Worm (Caenorhabditis elegans): ENCODE data around the gene Y17D7C.2.

DNA sequence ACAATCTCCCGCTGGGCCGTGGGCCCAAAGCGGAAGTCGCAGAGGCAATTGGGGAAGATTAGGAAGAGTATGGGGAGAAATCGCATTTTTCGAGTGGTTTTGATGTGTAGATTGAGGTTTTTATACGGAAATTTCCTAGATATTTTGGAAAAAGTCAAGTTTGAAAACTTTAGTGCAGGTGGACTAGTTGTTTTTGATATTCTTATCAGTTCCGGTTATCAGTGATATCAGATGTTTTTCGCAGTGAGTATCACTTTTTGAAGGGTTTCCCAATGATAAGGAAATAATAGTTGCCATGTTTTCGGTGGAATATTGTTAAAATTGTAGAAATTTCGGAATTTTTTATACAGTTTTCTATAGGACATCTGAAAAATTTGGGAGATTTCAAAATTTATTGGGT lies 14.6 kb upstream of the Y17D7C.2 start, which contains the start of gene scl-20:
- TF ChIP-seq tra-4 (tag; optimal IDR thresholded peaks at IDR 0.05): no peak
- TF ChIP-seq ama-1 (optimal IDR thresholded peaks at IDR 0.05): no peak
- TF ChIP-seq hmg-4 (GFP tag; optimal IDR thresholded peaks at IDR 0.05): no peak
- no peak for TF ChIP-seq tbx-11 (GFP tag; IDR thresholded peaks at IDR 0.05)
- no peak for TF ChIP-seq ceh-13 (GFP tag; optimal IDR thresholded peaks at IDR 0.05)
- no peak for TF ChIP-seq pes-1 (GFP tag; IDR thresholded peaks at IDR 0.05)
- TF ChIP-seq B0310.2 (tag; optimal IDR thresholded peaks at IDR 0.05): no peak
- TF ChIP-seq aly-1 (tag; optimal IDR thresholded peaks at IDR 0.05): no peak
- no peak for TF ChIP-seq F13C5.2 (tag; optimal IDR thresholded peaks at IDR 0.05)
- TF ChIP-seq sea-1 (GFP tag; conservative IDR thresholded peaks at IDR 0.05): no peak
- TF ChIP-seq scrt-1 (GFP tag; IDR thresholded peaks at IDR 0.05): no peak
- no peak for TF ChIP-seq tbx-37 (GFP tag; conservative IDR thresholded peaks at IDR 0.05)
- TF ChIP-seq ets-7 (tag; optimal IDR thresholded peaks at IDR 0.05): no peak
